Worm (Caenorhabditis elegans): ENCODE results near the gene K02D10.1.

DNA sequence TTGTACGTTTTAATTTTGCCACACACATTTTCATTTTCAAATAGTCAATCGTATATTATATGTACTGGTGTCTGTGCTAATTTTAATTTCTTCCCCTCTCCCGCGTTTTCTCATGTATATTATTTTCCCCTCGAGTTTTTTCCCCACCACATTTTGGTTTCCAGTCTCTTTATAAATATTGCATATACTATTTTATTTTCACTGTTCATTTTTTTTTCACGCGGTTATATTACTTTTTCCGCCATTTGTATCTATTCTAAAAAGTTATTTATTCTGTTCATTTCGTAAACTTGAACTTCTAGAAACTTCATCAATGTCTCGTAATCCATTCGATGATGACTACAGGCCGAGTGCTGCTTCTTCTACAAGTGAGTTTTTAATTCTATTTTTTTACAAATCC lies 6.6 kb downstream of the K02D10.1 start, which contains the start of gene snap-29:
- TF ChIP-seq ama-1 (optimal IDR thresholded peaks at IDR 0.05) (no peak), F13C5.2 (tag; optimal IDR thresholded peaks at IDR 0.05) (no peak), tra-4 (tag; optimal IDR thresholded peaks at IDR 0.05) (no peak), ets-7 (tag; optimal IDR thresholded peaks at IDR 0.05) (no peak)
